Worm (Caenorhabditis elegans): ENCODE measurements around the gene srh-272.

Gene srh-272

ce11 chrV:2861505-2861904 is 1.6 kb upstream of the srh-272 start, which contains the start of gene srh-270:
Gene srh-270 (minus strand): TSS chrV:2861605.
- TF ChIP-seq ceh-13 (GFP tag; optimal IDR thresholded peaks at IDR 0.05): no peak
- TF ChIP-seq ama-1 (optimal IDR thresholded peaks at IDR 0.05): no peak
- no peak for TF ChIP-seq hmbx-1 (tag; optimal IDR thresholded peaks at IDR 0.05)
- no peak for TF ChIP-seq aly-1 (tag; optimal IDR thresholded peaks at IDR 0.05)
- TF ChIP-seq F13C5.2 (tag; optimal IDR thresholded peaks at IDR 0.05): no peak
- TF ChIP-seq hnd-1 (tag; optimal IDR thresholded peaks at IDR 0.05): no peak
- TF ChIP-seq tbx-11 (GFP tag; IDR thresholded peaks at IDR 0.05): no peak
- TF ChIP-seq ceh-36 (tag; optimal IDR thresholded peaks at IDR 0.05): no peak

ce11 chrV:2864899-2865298 is 1.8 kb downstream of the srh-272 start, which contains the start of gene srh-240:
Gene srh-240 (plus strand): TSS chrV:2865199.
- TF ChIP-seq flt-1 (GFP tag; IDR thresholded peaks at IDR 0.05) (no peak), ceh-36 (tag; optimal IDR thresholded peaks at IDR 0.05) (no peak), hnd-1 (tag; optimal IDR thresholded peaks at IDR 0.05) (no peak), aly-1 (tag; optimal IDR thresholded peaks at IDR 0.05) (no peak), tbx-37 (GFP tag; conservative IDR thresholded peaks at IDR 0.05) (no peak), ets-7 (tag; optimal IDR thresholded peaks at IDR 0.05) (no peak), ama-1 (optimal IDR thresholded peaks at IDR 0.05) (no peak)

ce11 chrV:2869503-2869902 is 6.4 kb downstream of the srh-272 start, which contains the start of gene srh-241:
Gene srh-241 (minus strand): TSS chrV:2869603.
- TF ChIP-seq ceh-13 (GFP tag; optimal IDR thresholded peaks at IDR 0.05): no peak
- TF ChIP-seq tbx-11 (GFP tag; IDR thresholded peaks at IDR 0.05): no peak
- TF ChIP-seq pes-1 (GFP tag; IDR thresholded peaks at IDR 0.05): no peak
- no peak for TF ChIP-seq flt-1 (GFP tag; IDR thresholded peaks at IDR 0.05)
- TF ChIP-seq tbx-37 (GFP tag; conservative IDR thresholded peaks at IDR 0.05): no peak
- TF ChIP-seq sea-1 (GFP tag; conservative IDR thresholded peaks at IDR 0.05): no peak
- no peak for TF ChIP-seq tra-4 (tag; optimal IDR thresholded peaks at IDR 0.05)
- TF ChIP-seq hnd-1 (tag; optimal IDR thresholded peaks at IDR 0.05): no peak

ce11 chrV:2870127-2870526 is 7.0 kb downstream of the srh-272 start, which contains the start of gene srh-243:
Gene srh-243 (plus strand): TSS chrV:2870427.
- TF ChIP-seq ama-1 (optimal IDR thresholded peaks at IDR 0.05) (no peak), aly-1 (tag; optimal IDR thresholded peaks at IDR 0.05) (no peak)

- no peak for TF ChIP-seq hnd-1 (tag; optimal IDR thresholded peaks at IDR 0.05)
- TF ChIP-seq tbx-37 (GFP tag; conservative IDR thresholded peaks at IDR 0.05): no peak
- TF ChIP-seq aly-1 (tag; optimal IDR thresholded peaks at IDR 0.05): no peak
- TF ChIP-seq scrt-1 (GFP tag; IDR thresholded peaks at IDR 0.05): no peak
- TF ChIP-seq sea-1 (GFP tag; conservative IDR thresholded peaks at IDR 0.05): no peak
Observed at ce11 chrV:2871754-2872504, 8.8 kb downstream of the srh-272 start.

ce11 chrV:2872947-2873346 is 9.8 kb downstream of the srh-272 start:
- no peak for TF ChIP-seq ceh-13 (GFP tag; optimal IDR thresholded peaks at IDR 0.05)
- TF ChIP-seq sea-1 (GFP tag; conservative IDR thresholded peaks at IDR 0.05): no peak
- no peak for TF ChIP-seq ets-7 (tag; optimal IDR thresholded peaks at IDR 0.05)
- TF ChIP-seq flt-1 (GFP tag; IDR thresholded peaks at IDR 0.05): no peak
- no peak for TF ChIP-seq ceh-36 (tag; optimal IDR thresholded peaks at IDR 0.05)
- TF ChIP-seq ama-1 (optimal IDR thresholded peaks at IDR 0.05): no peak
- no peak for TF ChIP-seq hmg-4 (GFP tag; optimal IDR thresholded peaks at IDR 0.05)
- TF ChIP-seq tbx-11 (GFP tag; IDR thresholded peaks at IDR 0.05): no peak
- TF ChIP-seq scrt-1 (GFP tag; IDR thresholded peaks at IDR 0.05): no peak
- TF ChIP-seq tra-4 (tag; optimal IDR thresholded peaks at IDR 0.05): no peak
- no peak for TF ChIP-seq hnd-1 (tag; optimal IDR thresholded peaks at IDR 0.05)
- TF ChIP-seq aly-1 (tag; optimal IDR thresholded peaks at IDR 0.05): no peak
- TF ChIP-seq pes-1 (GFP tag; IDR thresholded peaks at IDR 0.05): no peak
- TF ChIP-seq B0310.2 (tag; optimal IDR thresholded peaks at IDR 0.05): no peak
- no peak for TF ChIP-seq F13C5.2 (tag; optimal IDR thresholded peaks at IDR 0.05)

- TF ChIP-seq ceh-36 (tag; optimal IDR thresholded peaks at IDR 0.05) (no peak), tbx-11 (GFP tag; IDR thresholded peaks at IDR 0.05) (0 out of 2 replicates have a peak, but pooled peaks have one; percentile 16)
Observed at ce11 chrV:2875422-2875821, 12.3 kb downstream of the srh-272 start, which contains the start of gene folt-2. Gene folt-2 (minus strand): TSS chrV:2875600.

ce11 chrV:2876188-2876831 is 13.2 kb downstream of the srh-272 start:
- no peak for TF ChIP-seq hmbx-1 (tag; optimal IDR thresholded peaks at IDR 0.05)

ce11 chrV:2877509-2877908 is 14.4 kb downstream of the srh-272 start, which contains the start of gene F37B4.10:
Gene F37B4.10 (minus strand): TSS chrV:2877609.
- TF ChIP-seq tbx-37 (GFP tag; conservative IDR thresholded peaks at IDR 0.05) (no peak), aly-1 (tag; optimal IDR thresholded peaks at IDR 0.05) (no peak), ceh-13 (GFP tag; optimal IDR thresholded peaks at IDR 0.05) (no peak), B0310.2 (tag; optimal IDR thresholded peaks at IDR 0.05) (no peak), sea-1 (GFP tag; conservative IDR thresholded peaks at IDR 0.05) (no peak), hmbx-1 (tag; optimal IDR thresholded peaks at IDR 0.05) (no peak), hmg-4 (GFP tag; optimal IDR thresholded peaks at IDR 0.05) (no peak), ceh-36 (tag; optimal IDR thresholded peaks at IDR 0.05) (no peak), F13C5.2 (tag; optimal IDR thresholded peaks at IDR 0.05) (no peak), pes-1 (GFP tag; IDR thresholded peaks at IDR 0.05) (no peak), tbx-11 (GFP tag; IDR thresholded peaks at IDR 0.05) (no peak), tra-4 (tag; optimal IDR thresholded peaks at IDR 0.05) (no peak), scrt-1 (GFP tag; IDR thresholded peaks at IDR 0.05) (no peak), ets-7 (tag; optimal IDR thresholded peaks at IDR 0.05) (no peak), flt-1 (GFP tag; IDR thresholded peaks at IDR 0.05) (no peak), hnd-1 (tag; optimal IDR thresholded peaks at IDR 0.05) (no peak), ama-1 (optimal IDR thresholded peaks at IDR 0.05) (no peak)

All from whole organism, early embryonic.